Fruit fly (Drosophila melanogaster) whole organism, prepupa: Measurements from ENCODE around the gene vilya.

Experiments used
- Blimp-1 ChIP-seq: fragments of 200-800 bp; sonication (Bioruptor generic); optimal IDR thresholded peaks from 3 replicates; lab custom pipeline; 2017; ENCODE audit warnings: missing biosample characterization, missing genetic modification characterization, mild to moderate bottlenecking, moderate library complexity, missing genetic modification reagents
- CG10631 ChIP-seq: fragments of 200-800 bp; sonication (Bioruptor generic); optimal IDR thresholded peaks from 2 replicates; lab custom pipeline; 2016; ENCODE audit warnings: missing biosample characterization, missing genetic modification characterization
- CG11294 ChIP-seq: fragments of 200-800 bp; sonication (Bioruptor generic); IDR thresholded peaks from 2 replicates; pipeline ENCODE4 v1.3.6; 2022; ENCODE audit warnings: missing biosample characterization, missing genetic modification characterization
- CG11902 ChIP-seq: fragments of 200-800 bp; sonication (Bioruptor generic); optimal IDR thresholded peaks from 3 replicates; lab custom pipeline; 2016; ENCODE audit warnings: missing biosample characterization, missing genetic modification characterization
- CG15336 ChIP-seq: fragments of 200-800 bp; sonication (Bioruptor generic); IDR thresholded peaks from 2 replicates; pipeline ENCODE4 v1.3.6; 2022; ENCODE audit warnings: missing biosample characterization, missing genetic modification characterization
- CG1621 ChIP-seq: fragments of 200-800 bp; sonication (Bioruptor generic); optimal IDR thresholded peaks from 3 replicates; lab custom pipeline; 2018; ENCODE audit warnings: missing biosample characterization, mild to moderate bottlenecking, missing genetic modification characterization
- CG16779 ChIP-seq: fragments of 200-800 bp; sonication (Bioruptor generic); optimal IDR thresholded peaks from 3 replicates; lab custom pipeline; 2017; ENCODE audit warnings: missing biosample characterization, mild to moderate bottlenecking, missing genetic modification characterization
- CG3032 ChIP-seq: fragments of 200-800 bp; optimal IDR thresholded peaks from 2 replicates; lab custom pipeline; 2019; ENCODE audit warnings: missing biosample characterization, mild to moderate bottlenecking, missing genetic modification characterization, moderate library complexity
- CG32006 ChIP-seq: fragments of 200-800 bp; sonication (Bioruptor generic); optimal IDR thresholded peaks from 3 replicates; lab custom pipeline; 2017; ENCODE audit warnings: missing biosample characterization, mild to moderate bottlenecking, missing genetic modification characterization
- CG34406 ChIP-seq: fragments of 200-800 bp; sonication (Bioruptor generic); optimal IDR thresholded peaks from 3 replicates; lab custom pipeline; 2016; ENCODE audit warnings: missing biosample characterization, missing genetic modification characterization
- CG3919 ChIP-seq: fragments of 200-800 bp; sonication (Bioruptor generic); optimal IDR thresholded peaks from 3 replicates; lab custom pipeline; 2016; ENCODE audit warnings: missing biosample characterization, missing genetic modification characterization
- CG4318 ChIP-seq: fragments of 200-800 bp; sonication (Bioruptor generic); optimal IDR thresholded peaks from 3 replicates; lab custom pipeline; 2017; ENCODE audit warnings: missing biosample characterization, mild to moderate bottlenecking, missing genetic modification characterization
- CG6163 ChIP-seq: fragments of 200-800 bp; sonication (Bioruptor generic); IDR thresholded peaks from 3 replicates; pipeline ENCODE4 v1.3.6; 2022; ENCODE audit warnings: missing biosample characterization, missing genetic modification characterization
- CG6808 ChIP-seq: fragments of 200-800 bp; sonication (Bioruptor generic); optimal IDR thresholded peaks from 3 replicates; lab custom pipeline; 2017; ENCODE audit warnings: missing biosample characterization, missing genetic modification characterization, mild to moderate bottlenecking, moderate library complexity, missing genetic modification reagents
- CG6854 ChIP-seq: fragments of 200-800 bp; sonication (Bioruptor generic); optimal IDR thresholded peaks from 2 replicates; lab custom pipeline; 2017; ENCODE audit warnings: missing biosample characterization, mild to moderate bottlenecking, missing genetic modification characterization
- CG7368 ChIP-seq: fragments of 200-800 bp; sonication (Bioruptor generic); optimal IDR thresholded peaks from 3 replicates; lab custom pipeline; 2016; ENCODE audit warnings: missing biosample characterization, missing genetic modification characterization
- CG8119 ChIP-seq: fragments of 200-800 bp; sonication (Bioruptor generic); IDR thresholded peaks from 3 replicates; pipeline ENCODE4 v1.3.6; 2022; ENCODE audit warnings: missing biosample characterization, missing genetic modification characterization
- CG8319 ChIP-seq: fragments of 200-800 bp; sonication (Bioruptor generic); optimal IDR thresholded peaks from 3 replicates; lab custom pipeline; 2016; ENCODE audit warnings: missing biosample characterization, missing genetic modification characterization
- CG8632 ChIP-seq: fragments of 200-800 bp; sonication (Bioruptor generic); optimal IDR thresholded peaks from 3 replicates; lab custom pipeline; 2016; ENCODE audit warnings: missing biosample characterization, missing genetic modification characterization
- CG9139 ChIP-seq: fragments of 200-800 bp; sonication (Bioruptor generic); optimal IDR thresholded peaks from 3 replicates; lab custom pipeline; 2017; ENCODE audit warnings: missing biosample characterization, mild to moderate bottlenecking, missing genetic modification characterization
- Eip78C ChIP-seq: fragments of 200-800 bp; sonication (Bioruptor generic); peaks from one replicate; lab custom pipeline; 2016; ENCODE audit warnings: missing biosample characterization, missing genetic modification characterization
- Ets96B ChIP-seq: fragments of 200-800 bp; optimal IDR thresholded peaks from 2 replicates; lab custom pipeline; 2019; ENCODE audit warnings: missing biosample characterization, mild to moderate bottlenecking, missing genetic modification characterization, moderate library complexity
- Gug ChIP-seq: fragments of 200-800 bp; sonication (Bioruptor generic); IDR thresholded peaks from 2 replicates; pipeline ENCODE4 v1.3.6; 2022; ENCODE audit warnings: missing biosample characterization, missing genetic modification characterization
- Hr38 ChIP-seq: sonication (Bioruptor generic); optimal IDR thresholded peaks from 2 replicates; lab custom pipeline; 2016; ENCODE audit warnings: missing biosample characterization, missing genetic modification characterization
- Hr4 ChIP-seq: fragments of 200-800 bp; sonication (Bioruptor generic); optimal IDR thresholded peaks from 3 replicates; lab custom pipeline; 2016; ENCODE audit warnings: missing biosample characterization, missing genetic modification characterization
- Lpt ChIP-seq: fragments of 200-800 bp; sonication (Bioruptor generic); optimal IDR thresholded peaks from 3 replicates; lab custom pipeline; 2016; ENCODE audit warnings: missing biosample characterization, missing genetic modification characterization
- Met ChIP-seq: fragments of 200-800 bp; sonication (Bioruptor generic); optimal IDR thresholded peaks from 3 replicates; lab custom pipeline; 2016; ENCODE audit warnings: missing biosample characterization, missing genetic modification characterization
- OdsH ChIP-seq: fragments of 200-800 bp; sonication (Bioruptor generic); optimal IDR thresholded peaks from 3 replicates; lab custom pipeline; 2016; ENCODE audit warnings: missing biosample characterization, missing genetic modification characterization
- Smox ChIP-seq: fragments of 200-800 bp; sonication (Bioruptor generic); optimal IDR thresholded peaks from 3 replicates; lab custom pipeline; 2016; ENCODE audit warnings: missing biosample characterization, missing genetic modification characterization
- Sox102F ChIP-seq: fragments of 200-800 bp; sonication (Bioruptor generic); optimal IDR thresholded peaks from 2 replicates; lab custom pipeline; 2016; ENCODE audit warnings: missing biosample characterization, mild to moderate bottlenecking, missing genetic modification characterization
- Sox14 ChIP-seq: fragments of 200-800 bp; sonication (Bioruptor generic); optimal IDR thresholded peaks from 3 replicates; lab custom pipeline; 2016; ENCODE audit warnings: missing biosample characterization, missing genetic modification characterization
- Sox15 ChIP-seq: fragments of 200-800 bp; sonication (Bioruptor generic); optimal IDR thresholded peaks from 3 replicates; lab custom pipeline; 2016; ENCODE audit warnings: missing biosample characterization, missing genetic modification characterization
- acj6 ChIP-seq: fragments of 200-800 bp; sonication (Bioruptor generic); optimal IDR thresholded peaks from 3 replicates; lab custom pipeline; 2016; ENCODE audit warnings: missing biosample characterization, missing genetic modification characterization
- dac ChIP-seq: fragments of 200-800 bp; sonication (Bioruptor generic); optimal IDR thresholded peaks from 2 replicates; lab custom pipeline; 2017; ENCODE audit warnings: missing biosample characterization, mild to moderate bottlenecking, missing genetic modification characterization
- dsx ChIP-seq: fragments of 200-800 bp; optimal IDR thresholded peaks from 3 replicates; lab custom pipeline; 2019; ENCODE audit warnings: missing biosample characterization, mild to moderate bottlenecking, missing genetic modification characterization, moderate library complexity; ENCODE audit not compliant: poor library complexity, severe bottlenecking
- eg ChIP-seq: fragments of 200-800 bp; sonication (Bioruptor generic); IDR thresholded peaks from 3 replicates; pipeline ENCODE4 v1.3.6; 2022; ENCODE audit warnings: missing biosample characterization, missing genetic modification characterization
- esn ChIP-seq: fragments of 200-800 bp; sonication (Bioruptor generic); optimal IDR thresholded peaks from 2 replicates; lab custom pipeline; 2016; ENCODE audit warnings: missing biosample characterization, mild to moderate bottlenecking, missing genetic modification characterization, moderate library complexity
- fd59A ChIP-seq: fragments of 200-800 bp; sonication (Bioruptor generic); optimal IDR thresholded peaks from 2 replicates; lab custom pipeline; 2017; ENCODE audit warnings: missing biosample characterization, mild to moderate bottlenecking, missing genetic modification characterization, missing genetic modification reagents
- fd85E ChIP-seq: fragments of 200-800 bp; sonication (Bioruptor generic); optimal IDR thresholded peaks from 3 replicates; lab custom pipeline; 2016; ENCODE audit warnings: missing biosample characterization, missing genetic modification characterization
- lz ChIP-seq: fragments of 200-800 bp; sonication (Bioruptor generic); optimal IDR thresholded peaks from 3 replicates; lab custom pipeline; 2016; ENCODE audit warnings: missing biosample characterization, missing genetic modification characterization
- net ChIP-seq: fragments of 200-800 bp; sonication (Bioruptor generic); optimal IDR thresholded peaks from 3 replicates; lab custom pipeline; 2016; ENCODE audit warnings: missing biosample characterization, missing genetic modification characterization
- spab ChIP-seq: fragments of 200-800 bp; sonication (Bioruptor generic); optimal IDR thresholded peaks from 2 replicates; lab custom pipeline; 2017; ENCODE audit warnings: missing biosample characterization, mild to moderate bottlenecking, missing genetic modification characterization, missing genetic modification reagents
- ss ChIP-seq, 2 experiments: fragments of 200-800 bp; sonication (Bioruptor generic); optimal IDR thresholded peaks; 2 replicates in 1 of 2; 3 replicates in 1 of 2; lab custom pipeline; 2017 to 2018; ENCODE audit warnings: mild to moderate bottlenecking in 2 of 2, missing biosample characterization in 2 of 2, missing genetic modification characterization in 2 of 2, moderate library complexity in 1 of 2
- svp ChIP-seq: fragments of 200-800 bp; sonication (Bioruptor generic); peaks from one replicate; lab custom pipeline; 2016; ENCODE audit warnings: missing biosample characterization, missing genetic modification characterization

The vilya gene

DNA sequence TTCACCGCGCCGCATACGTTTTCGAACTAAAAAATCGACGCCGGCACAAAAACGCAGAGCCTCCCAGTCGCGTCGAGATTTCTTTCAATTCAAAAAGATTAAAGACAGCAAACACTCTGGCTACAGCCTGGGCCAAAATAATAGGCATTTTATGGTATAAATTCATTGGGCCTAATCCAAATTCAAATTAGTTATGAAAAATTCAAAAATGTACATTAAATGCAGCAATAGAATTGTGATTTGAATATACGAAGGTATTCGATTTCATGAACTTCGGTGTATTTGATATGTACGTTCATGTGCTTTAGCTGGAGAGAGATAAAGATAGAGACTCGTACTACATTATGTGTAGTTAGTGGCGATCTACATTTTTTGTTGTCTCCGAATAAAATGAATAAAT lies 17.6 kb downstream of the vilya start, which contains the start of gene Syx4 (continued):
- TF ChIP-seq eg (GFP tag; lab: Robert Waterston, UW) (peak; percentile 98), Eip78C (GFP tag; lab: Kevin White, UChicago) (peak; percentile 97), dsx (GFP tag; lab: Kevin White, UChicago) (peak; percentile 80), CG34406 (GFP tag; lab: Kevin White, UChicago) (peak; percentile 91), Ets96B (tag; lab: Kevin White, UChicago) (peak; percentile 90), CG6808 (peak; percentile 74), CG10631 (peak; percentile 87), CG9139 (GFP tag; lab: Kevin White, UChicago) (peak; percentile 75), lz (GFP tag; lab: Kevin White, UChicago) (peak; percentile 89), Sox15 (GFP tag; lab: Kevin White, UChicago) (peak; percentile 87), ss (GFP tag; optimal IDR thresholded peaks at IDR 0.05; lab: Kevin White, UChicago) (peak; percentile 67 to 83), dac (GFP tag; lab: Kevin White, UChicago) (peak; percentile 81), Smox (GFP tag; lab: Kevin White, UChicago) (peak; percentile 87), CG11294 (GFP tag; lab: Robert Waterston, UW) (peak; percentile 92), CG8319 (GFP tag; lab: Kevin White, UChicago) (peak; percentile 79), svp (GFP tag; lab: Kevin White, UChicago) (peak; percentile 92), Sox102F (GFP tag; lab: Kevin White, UChicago) (peak; percentile 88), spab (GFP tag; lab: Kevin White, UChicago) (peak; percentile 81), CG1621 (tag; lab: Kevin White, UChicago) (peak; percentile 89)
- TF ChIP-seq, all 60 proteins: peak for 59

- TF ChIP-seq svp (GFP tag; lab: Kevin White, UChicago) (no peak), esn (GFP tag; lab: Kevin White, UChicago) (no peak), CG8119 (GFP tag; lab: Robert Waterston, UW) (no peak), Hr38 (GFP tag; lab: Kevin White, UChicago) (no peak), spab (GFP tag; lab: Kevin White, UChicago) (no peak), ss (GFP tag; optimal IDR thresholded peaks at IDR 0.05; lab: Kevin White, UChicago) (no peak), CG3032 (tag; lab: Kevin White, UChicago) (no peak), CG15336 (GFP tag; lab: Robert Waterston, UW) (no peak)
- TF ChIP-seq, all 60 proteins: peak for 0
These were observed 23.2 kb downstream of the vilya start for dm6 chrX:2749693-2750092.

DNA sequence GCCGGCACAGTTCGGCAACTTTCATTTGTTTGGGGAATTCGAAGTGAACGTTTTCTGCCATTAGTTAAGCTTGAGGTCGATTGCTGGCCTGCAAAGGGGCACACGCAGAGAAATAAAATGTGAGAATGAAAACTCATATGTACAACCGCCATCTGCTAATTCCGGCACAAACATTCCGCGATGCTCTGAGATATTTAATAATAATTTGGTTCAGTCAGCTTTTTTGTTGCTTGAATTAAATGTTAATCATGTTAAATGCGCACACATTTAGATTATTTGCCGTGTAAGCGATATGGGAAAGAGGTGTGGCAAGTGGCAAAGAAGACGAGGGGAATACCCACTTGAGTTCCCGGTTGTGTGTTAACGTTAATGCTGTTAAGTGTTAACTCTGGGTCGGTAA lies 30.9 kb downstream of the vilya start:
- no peak for TF ChIP-seq CG6854 (GFP tag; lab: Kevin White, UChicago)
- no peak for TF ChIP-seq eg (GFP tag; lab: Robert Waterston, UW)
- TF ChIP-seq ss (GFP tag; optimal IDR thresholded peaks at IDR 0.05; lab: Kevin White, UChicago): no peak

DNA sequence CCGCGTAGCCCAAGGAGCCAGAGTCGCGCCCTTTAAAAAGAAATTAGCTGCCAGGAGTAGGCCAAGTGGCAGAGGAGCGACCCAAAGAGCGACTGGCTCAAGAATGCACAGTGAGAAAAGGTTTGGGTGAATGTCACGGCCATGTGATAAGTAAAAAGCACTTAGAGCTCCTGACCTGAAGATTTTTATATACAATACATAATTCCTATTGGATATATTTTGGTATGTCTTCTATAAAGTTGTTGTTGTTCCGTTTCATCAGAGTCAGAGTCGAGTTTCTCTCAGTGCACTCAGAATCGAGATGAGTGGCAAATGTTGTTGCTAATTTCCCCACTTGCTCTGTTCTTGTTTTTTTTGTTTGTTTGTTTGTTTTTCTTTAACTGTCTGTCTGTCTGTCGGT lies 34.7 kb downstream of the vilya start:
- TF ChIP-seq CG34406 (GFP tag; lab: Kevin White, UChicago): no peak
- 0 out of 3 replicates have a peak, but pooled peaks have one; percentile 46 for TF ChIP-seq CG6163 (GFP tag; lab: Robert Waterston, UW)
- no peak for TF ChIP-seq fd59A (GFP tag; lab: Kevin White, UChicago)
- TF ChIP-seq CG4318: no peak
- no peak for TF ChIP-seq svp (GFP tag; lab: Kevin White, UChicago)
- no peak for TF ChIP-seq Sox14 (GFP tag; lab: Kevin White, UChicago)
- no peak for TF ChIP-seq CG7368 (GFP tag; lab: Kevin White, UChicago)
- TF ChIP-seq CG6808: no peak
- no peak for TF ChIP-seq Ets96B (tag; lab: Kevin White, UChicago)
- no peak for TF ChIP-seq fd85E
- no peak for TF ChIP-seq CG8632 (GFP tag; lab: Kevin White, UChicago)
- peak; percentile 1 for TF ChIP-seq Hr4 (GFP tag; lab: Kevin White, UChicago)
- no peak for TF ChIP-seq Blimp-1 (GFP tag; lab: Kevin White, UChicago)
- no peak for TF ChIP-seq Gug (GFP tag; lab: Robert Waterston, UW)
- no peak for TF ChIP-seq ss (GFP tag; optimal IDR thresholded peaks at IDR 0.05; lab: Kevin White, UChicago)
- TF ChIP-seq net (GFP tag; lab: Kevin White, UChicago): no peak
- TF ChIP-seq Lpt (GFP tag; lab: Kevin White, UChicago): no peak
- no peak for TF ChIP-seq CG11902
- TF ChIP-seq CG32006 (GFP tag; lab: Kevin White, UChicago): peak; percentile 14
- peak; percentile 63 for TF ChIP-seq Eip78C (GFP tag; lab: Kevin White, UChicago)
- TF ChIP-seq acj6 (GFP tag; lab: Kevin White, UChicago): no peak
- peak; percentile 10 for TF ChIP-seq CG3919 (GFP tag; lab: Kevin White, UChicago)
- no peak for TF ChIP-seq Hr38 (GFP tag; lab: Kevin White, UChicago)
- no peak for TF ChIP-seq Met (GFP tag; lab: Kevin White, UChicago)
- no peak for TF ChIP-seq Smox (GFP tag; lab: Kevin White, UChicago)
- TF ChIP-seq CG16779 (tag; lab: Kevin White, UChicago): no peak
- no peak for TF ChIP-seq esn (GFP tag; lab: Kevin White, UChicago)
- TF ChIP-seq CG8319 (GFP tag; lab: Kevin White, UChicago): no peak
- no peak for TF ChIP-seq OdsH (GFP tag; lab: Kevin White, UChicago)
